Fruit fly (Drosophila melanogaster) whole organism, embryonic: ENCODE results near the gene CG3368.

Experiments used
- CG10366 ChIP-seq: fragments of 200-800 bp; sonication (Bioruptor generic); IDR thresholded peaks from 2 replicates; pipeline ENCODE4 v1.3.6; 2022; ENCODE audit warnings: missing biosample characterization, missing genetic modification characterization
- CG10462 ChIP-seq: fragments of 200-800 bp; sonication (Bioruptor generic); optimal IDR thresholded peaks from 2 replicates; lab custom pipeline; 2016; ENCODE audit warnings: missing biosample characterization, missing genetic modification characterization
- CG11560 ChIP-seq: fragments of 200-800 bp; sonication (Bioruptor generic); IDR thresholded peaks from 3 replicates; pipeline ENCODE4 v1.3.6; 2022; ENCODE audit warnings: missing biosample characterization, missing genetic modification characterization
- CG12071 ChIP-seq: fragments of 200-800 bp; sonication (Bioruptor generic); optimal IDR thresholded peaks from 3 replicates; lab custom pipeline; 2018; ENCODE audit warnings: missing biosample characterization, mild to moderate bottlenecking, missing genetic modification characterization
- CG14667 ChIP-seq: fragments of 200-800 bp; sonication (Bioruptor generic); IDR thresholded peaks from 2 replicates; pipeline ENCODE4 v1.3.6; 2022; ENCODE audit warnings: missing biosample characterization, missing genetic modification characterization
- CG15269 ChIP-seq: fragments of 200-800 bp; sonication (Bioruptor generic); optimal IDR thresholded peaks from 2 replicates; lab custom pipeline; 2018; ENCODE audit warnings: missing biosample characterization, mild to moderate bottlenecking, missing genetic modification characterization, moderate library complexity
- CG15601 ChIP-seq: fragments of 200-800 bp; sonication (Bioruptor generic); optimal IDR thresholded peaks from 3 replicates; lab custom pipeline; 2019; ENCODE audit warnings: missing biosample characterization, mild to moderate bottlenecking, missing genetic modification characterization, moderate library complexity
- CG16815 ChIP-seq: fragments of 200-800 bp; sonication (Bioruptor generic); optimal IDR thresholded peaks from 3 replicates; lab custom pipeline; 2017; ENCODE audit warnings: missing biosample characterization, mild to moderate bottlenecking, missing genetic modification characterization
- CG16863 ChIP-seq: fragments of 200-800 bp; sonication (Bioruptor generic); optimal IDR thresholded peaks from 3 replicates; lab custom pipeline; 2016; ENCODE audit warnings: missing biosample characterization, missing genetic modification characterization
- CG17328 ChIP-seq: fragments of 200-800 bp; sonication (Bioruptor generic); IDR thresholded peaks from 2 replicates; pipeline ENCODE4 v1.3.6; 2022; ENCODE audit warnings: missing biosample characterization, missing genetic modification characterization
- CG32767 ChIP-seq: fragments of 200-800 bp; sonication (Bioruptor generic); IDR thresholded peaks from 2 replicates; pipeline ENCODE4 v1.3.6; 2022; ENCODE audit warnings: missing biosample characterization, missing genetic modification characterization
- CG32772 ChIP-seq: fragments of 200-800 bp; sonication (Bioruptor generic); IDR thresholded peaks from 2 replicates; pipeline ENCODE4 v1.3.6; 2022; ENCODE audit warnings: missing biosample characterization, missing genetic modification characterization
- CG34224 ChIP-seq: fragments of 200-800 bp; sonication (Bioruptor generic); IDR thresholded peaks from 3 replicates; pipeline ENCODE4 v1.3.6; 2022; ENCODE audit warnings: missing biosample characterization, missing genetic modification characterization; ENCODE audit not compliant: partially characterized antibody
- CG4707 ChIP-seq: fragments of 200-800 bp; sonication (Bioruptor generic); optimal IDR thresholded peaks from 2 replicates; lab custom pipeline; 2018; ENCODE audit warnings: missing biosample characterization, mild to moderate bottlenecking, missing genetic modification characterization, moderate library complexity
- CG6175 ChIP-seq: fragments of 200-800 bp; sonication (Bioruptor generic); IDR thresholded peaks from 3 replicates; pipeline ENCODE4 v1.3.6; 2022; ENCODE audit warnings: missing biosample characterization, missing genetic modification characterization
- CG6689 ChIP-seq: fragments of 200-800 bp; sonication (Bioruptor generic); IDR thresholded peaks from 2 replicates; pipeline ENCODE4 v1.3.6; 2022; ENCODE audit warnings: missing biosample characterization, missing genetic modification characterization
- CG6765 ChIP-seq: fragments of 200-800 bp; sonication (Bioruptor generic); optimal IDR thresholded peaks from 3 replicates; lab custom pipeline; 2017; ENCODE audit warnings: missing biosample characterization, mild to moderate bottlenecking, missing genetic modification characterization
- CG7839 ChIP-seq: fragments of 200-800 bp; sonication (Bioruptor generic); optimal IDR thresholded peaks from 3 replicates; lab custom pipeline; 2018; ENCODE audit warnings: missing biosample characterization, mild to moderate bottlenecking, missing genetic modification characterization, moderate library complexity
- CG7963 ChIP-seq: fragments of 200-800 bp; sonication (Bioruptor generic); IDR thresholded peaks from 3 replicates; pipeline ENCODE4 v1.3.6; 2022; ENCODE audit warnings: missing biosample characterization, missing genetic modification characterization; ENCODE audit not compliant: partially characterized antibody
- CG7987 ChIP-seq: fragments of 200-800 bp; sonication (Bioruptor generic); optimal IDR thresholded peaks from 2 replicates; lab custom pipeline; 2018; ENCODE audit warnings: missing biosample characterization, mild to moderate bottlenecking, missing genetic modification characterization, moderate library complexity
- CG8089 ChIP-seq: fragments of 200-800 bp; sonication (Bioruptor generic); optimal IDR thresholded peaks from 3 replicates; lab custom pipeline; 2016; ENCODE audit warnings: missing biosample characterization, missing genetic modification characterization
- CG8765 ChIP-seq: fragments of 200-800 bp; sonication (Bioruptor generic); IDR thresholded peaks from 2 replicates; pipeline ENCODE4 v1.3.6; 2022; ENCODE audit warnings: missing biosample characterization, missing genetic modification characterization
- CG8924 ChIP-seq: fragments of 200-800 bp; optimal IDR thresholded peaks from 3 replicates; lab custom pipeline; 2019; ENCODE audit warnings: missing biosample characterization, mild to moderate bottlenecking, missing genetic modification characterization, moderate library complexity
- CG9797 ChIP-seq: fragments of 200-800 bp; sonication (Bioruptor generic); optimal IDR thresholded peaks from 3 replicates; lab custom pipeline; 2018; ENCODE audit warnings: missing biosample characterization, mild to moderate bottlenecking, missing genetic modification characterization
- Dip2 ChIP-seq: fragments of 200-800 bp; sonication (Bioruptor generic); IDR thresholded peaks from 2 replicates; pipeline ENCODE4 v1.3.6; 2022; ENCODE audit warnings: missing biosample characterization, missing genetic modification characterization
- Dip3 ChIP-seq: fragments of 200-800 bp; sonication (Bioruptor generic); optimal IDR thresholded peaks from 3 replicates; lab custom pipeline; 2016; ENCODE audit warnings: missing biosample characterization, missing genetic modification characterization
- Doc3 ChIP-seq: fragments of 200-800 bp; sonication (Bioruptor generic); IDR thresholded peaks from 3 replicates; pipeline ENCODE4 v1.3.6; 2022; ENCODE audit warnings: missing biosample characterization, missing genetic modification characterization; ENCODE audit not compliant: partially characterized antibody
- Drgx ChIP-seq: fragments of 200-800 bp; sonication (Bioruptor generic); IDR thresholded peaks from 2 replicates; pipeline ENCODE4 v1.3.6; 2022; ENCODE audit warnings: missing biosample characterization, missing genetic modification characterization
- E2f2 ChIP-seq: fragments of 200-800 bp; sonication (Bioruptor generic); IDR thresholded peaks from 2 replicates; pipeline ENCODE4 v1.3.6; 2022; ENCODE audit warnings: missing biosample characterization, missing genetic modification characterization
- Eip74EF ChIP-seq, 2 experiments: fragments of 200-800 bp in 1 of 2; fragments of >200 bp in 1 of 2; sonication (Bioruptor generic) in 1 of 2; optimal IDR thresholded peaks; 2 replicates each; lab custom pipeline; 2017 to 2019; ENCODE audit warnings: missing biosample characterization in 2 of 2, missing genetic modification characterization in 2 of 2, mild to moderate bottlenecking in 1 of 2, moderate library complexity in 1 of 2
- Ets65A ChIP-seq: fragments of 200-800 bp; sonication (Bioruptor generic); peaks from one replicate; lab custom pipeline; 2016; ENCODE audit warnings: missing biosample characterization, missing genetic modification characterization
- Hey ChIP-seq: fragments of 200-800 bp; sonication (Bioruptor generic); optimal IDR thresholded peaks from 3 replicates; lab custom pipeline; 2018; ENCODE audit warnings: missing biosample characterization, mild to moderate bottlenecking, missing genetic modification characterization
- Nf-YB ChIP-seq: fragments of 200-800 bp; sonication (Bioruptor generic); optimal IDR thresholded peaks from 3 replicates; lab custom pipeline; 2019; ENCODE audit warnings: missing biosample characterization, mild to moderate bottlenecking, missing genetic modification characterization, moderate library complexity
- Optix ChIP-seq: fragments of 200-800 bp; sonication (Bioruptor generic); IDR thresholded peaks from 3 replicates; pipeline ENCODE4 v1.3.6; 2022; ENCODE audit warnings: missing biosample characterization, missing genetic modification characterization
- TFAM ChIP-seq: fragments of 200-800 bp; sonication (Bioruptor generic); optimal IDR thresholded peaks from 2 replicates; lab custom pipeline; 2017; ENCODE audit warnings: missing biosample characterization, missing genetic modification characterization, inconsistent platforms
- Taf1 ChIP-seq: fragments of 200-800 bp; sonication (Bioruptor generic); IDR thresholded peaks from 2 replicates; pipeline ENCODE4 v1.3.6; 2022; ENCODE audit warnings: missing biosample characterization, missing genetic modification characterization
- ab ChIP-seq: fragments of 200-800 bp; sonication (Bioruptor generic); optimal IDR thresholded peaks from 2 replicates; lab custom pipeline; 2016; ENCODE audit warnings: missing biosample characterization, missing genetic modification characterization
- caup ChIP-seq: fragments of 200-800 bp; sonication (Bioruptor generic); optimal IDR thresholded peaks from 3 replicates; lab custom pipeline; 2017; ENCODE audit warnings: missing biosample characterization, mild to moderate bottlenecking, missing genetic modification characterization, moderate library complexity; ENCODE audit not compliant: severe bottlenecking
- dimm ChIP-seq: fragments of 200-800 bp; sonication (Bioruptor generic); IDR thresholded peaks from 2 replicates; pipeline ENCODE4 v1.3.6; 2022; ENCODE audit warnings: missing biosample characterization, missing genetic modification characterization
- dysf ChIP-seq: fragments of 200-800 bp; sonication (Bioruptor generic); IDR thresholded peaks from 3 replicates; pipeline ENCODE4 v1.3.6; 2022; ENCODE audit warnings: missing biosample characterization, missing genetic modification characterization
- gcm2 ChIP-seq: fragments of 200-800 bp; sonication (Bioruptor generic); optimal IDR thresholded peaks from 2 replicates; lab custom pipeline; 2016; ENCODE audit warnings: missing biosample characterization, missing genetic modification characterization
- h ChIP-seq: fragments of >200 bp; optimal IDR thresholded peaks from 2 replicates; lab custom pipeline; 2017
- hb ChIP-seq: fragments of 200-800 bp; sonication (Bioruptor generic); IDR thresholded peaks from 3 replicates; pipeline ENCODE4 v1.3.6; 2022; ENCODE audit warnings: missing biosample characterization, missing genetic modification characterization; ENCODE audit not compliant: partially characterized antibody
- insv ChIP-seq, 2 experiments: fragments of 200-800 bp; sonication (Bioruptor generic); optimal IDR thresholded peaks; 3 replicates each; lab custom pipeline; 2016 to 2018; ENCODE audit warnings: missing biosample characterization in 2 of 2, missing genetic modification characterization in 2 of 2
- klu ChIP-seq: fragments of 200-800 bp; sonication (Bioruptor generic); IDR thresholded peaks from 2 replicates; pipeline ENCODE4 v1.3.6; 2022; ENCODE audit warnings: missing biosample characterization, missing genetic modification characterization
- lov ChIP-seq, 2 experiments: fragments of 200-800 bp in 1 of 2; fragments of >200 bp in 1 of 2; sonication (Bioruptor generic) in 1 of 2; IDR thresholded peaks in 1 of 2; optimal IDR thresholded peaks in 1 of 2; 2 replicates in 1 of 2; 3 replicates in 1 of 2; pipeline versions ENCODE4 v1.3.6 to Lab custom; 2017 to 2022; ENCODE audit warnings: missing biosample characterization in 1 of 2, missing genetic modification characterization in 1 of 2
- zen ChIP-seq: fragments of 200-800 bp; sonication (Bioruptor generic); optimal IDR thresholded peaks from 3 replicates; lab custom pipeline; 2018; ENCODE audit warnings: missing biosample characterization, mild to moderate bottlenecking, missing genetic modification characterization, moderate library complexity
- zf30C ChIP-seq: fragments of 200-800 bp; sonication (Bioruptor generic); optimal IDR thresholded peaks from 3 replicates; lab custom pipeline; 2018; ENCODE audit warnings: missing biosample characterization, mild to moderate bottlenecking, missing genetic modification characterization

The CG3368 gene

dm6 chr3R:27288202-27289135 is 4.9 kb downstream of the CG3368 start, which contains the start of the genes bigmax and Hmu (continued):
- peak; percentile 80 for TF ChIP-seq CG32772 (GFP tag; lab: Robert Waterston, UW)
- peak; percentile 80 for TF ChIP-seq CG8924
- peak; percentile 13 for TF ChIP-seq ab (GFP tag; lab: Kevin White, UChicago)
- TF ChIP-seq CG7963 (GFP tag; lab: Robert Waterston, UW), result no peak; the same call in 1 of the 3 replicates
- peak; percentile 79 for TF ChIP-seq CG15269 (tag; lab: Kevin White, UChicago)
- peak; percentile 15; the same call in 1 of the 2 replicates for TF ChIP-seq dimm
- peak; percentile 84 for TF ChIP-seq dysf (GFP tag; lab: Robert Waterston, UW)
- TF ChIP-seq Taf1 (GFP tag; lab: Robert Waterston, UW), result peak; percentile 76
- peak; percentile 79 for TF ChIP-seq CG6689 (GFP tag; lab: Robert Waterston, UW)
- peak; percentile 50 for TF ChIP-seq gcm2 (GFP tag; lab: Kevin White, UChicago)
- TF ChIP-seq Optix (GFP tag; lab: Robert Waterston, UW), result peak; percentile 74; the same call in 2 of the 3 replicates
- peak; percentile 95 for TF ChIP-seq CG9797 (GFP tag; lab: Kevin White, UChicago)
- peak; percentile 81 for TF ChIP-seq CG16863
- no peak for TF ChIP-seq h (lab: Kevin White, UChicago)
- no peak for TF ChIP-seq Hey
- no peak for TF ChIP-seq Dip2 (GFP tag; lab: Robert Waterston, UW)
- TF ChIP-seq CG15601 (tag; lab: Kevin White, UChicago), result peak; percentile 86
- TF ChIP-seq CG7839, result peak; percentile 84
- TF ChIP-seq caup (GFP tag; lab: Kevin White, UChicago), result peak; percentile 81
- no peak for TF ChIP-seq lov (optimal IDR thresholded peaks at IDR 0.05; lab: Kevin White, UChicago)
- no peak for TF ChIP-seq lov (GFP tag; IDR thresholded peaks at IDR 0.05; lab: Robert Waterston, UW)
- TF ChIP-seq klu (GFP tag; lab: Robert Waterston, UW), result peak; percentile 79
- TF ChIP-seq CG12071 (GFP tag; lab: Kevin White, UChicago), result peak; percentile 67
- peak; percentile 66 for TF ChIP-seq Drgx (GFP tag; lab: Robert Waterston, UW)
- TF ChIP-seq CG14667 (GFP tag; lab: Robert Waterston, UW), result peak; percentile 62; the same call in 1 of the 2 replicates
- peak; percentile 65 for TF ChIP-seq CG8765
- TF ChIP-seq CG8089 (GFP tag; lab: Kevin White, UChicago), result peak; percentile 72
- peak; percentile 95 for TF ChIP-seq Doc3 (GFP tag; lab: Robert Waterston, UW)
- peak; percentile 55 for TF ChIP-seq Nf-YB (GFP tag; lab: Kevin White, UChicago)
- TF ChIP-seq zen (tag; lab: Kevin White, UChicago), result peak; percentile 66
- TF ChIP-seq insv (GFP tag; optimal IDR thresholded peaks at IDR 0.05; lab: Kevin White, UChicago), result peak in 1 of 2 experiments; percentile 38
- TF ChIP-seq CG6175, result peak; percentile 64; the same call in 1 of the 3 replicates
- TF ChIP-seq zf30C (GFP tag; lab: Kevin White, UChicago), result no peak
- TF ChIP-seq CG6765 (GFP tag; lab: Kevin White, UChicago), result no peak
- TF ChIP-seq CG4707 (GFP tag; lab: Kevin White, UChicago), result no peak
- peak; percentile 69 for TF ChIP-seq CG32767
- peak; percentile 94 for TF ChIP-seq CG34224 (GFP tag; lab: Robert Waterston, UW)
- TF ChIP-seq CG10462 (GFP tag; lab: Kevin White, UChicago), result peak; percentile 75
- peak; percentile 83 for TF ChIP-seq CG10366
- TF ChIP-seq hb (GFP tag; lab: Robert Waterston, UW), result peak; percentile 85
- TF ChIP-seq Ets65A, result peak; percentile 98
- peak; percentile 47 for TF ChIP-seq CG16815 (GFP tag; lab: Kevin White, UChicago)
- peak; percentile 85 for TF ChIP-seq Dip3
- TF ChIP-seq CG7987 (GFP tag; lab: Kevin White, UChicago), result peak; percentile 91
- peak; percentile 61 for TF ChIP-seq E2f2 (GFP tag; lab: Robert Waterston, UW)
- TF ChIP-seq TFAM (GFP tag; lab: Kevin White, UChicago), result no peak
- peak; percentile 67; the same call in 2 of the 3 replicates for TF ChIP-seq CG11560 (tag; lab: Robert Waterston, UW)
- peak; percentile 82 for TF ChIP-seq CG17328 (GFP tag; lab: Robert Waterston, UW)
- TF ChIP-seq Eip74EF (GFP tag; optimal IDR thresholded peaks at IDR 0.05; lab: Kevin White, UChicago), result peak in 1 of 2 experiments; percentile 49
